Worm (Caenorhabditis elegans) whole organism, L4 larva: ENCODE results near the gene sdz-5.
A peak's percentile ranks its signal among the peaks of the same experiment; 100 is the strongest.

Experiments used
- D1046.2 ChIP-seq: fragments of 200-800 bp; sonication (Bioruptor generic); IDR thresholded peaks from 2 replicates; pipeline ENCODE4 v1.3.6; 2022; ENCODE audit warnings: missing genetic modification characterization, missing compliant biosample characterization
- F44E2.7 ChIP-seq: fragments of 200-800 bp; sonication (Bioruptor generic); IDR thresholded peaks from 2 replicates; pipeline ENCODE4 v2.1.2; 2022; ENCODE audit warnings: missing genetic modification characterization, missing compliant biosample characterization
- F49E8.2 ChIP-seq: sonication (generic microtip); optimal IDR thresholded peaks from 2 replicates; lab custom pipeline; 2016; ENCODE audit warnings: missing compliant biosample characterization, mild to moderate bottlenecking, missing genetic modification characterization, borderline replicate concordance
- T26A8.4 ChIP-seq: fragments of 200-800 bp; sonication (Bioruptor generic); IDR thresholded peaks from 2 replicates; pipeline ENCODE4 v1.3.6; 2022; ENCODE audit warnings: missing genetic modification characterization, missing compliant biosample characterization
- ama-1 ChIP-seq: fragments of 150-350 bp; optimal IDR thresholded peaks from 2 replicates; lab custom pipeline; 2014; ENCODE audit warnings: inconsistent platforms, mixed read lengths
- ceh-44 ChIP-seq: fragments of 200-800 bp; sonication (Bioruptor generic); IDR thresholded peaks from 2 replicates; pipeline ENCODE4 v1.3.6; 2022; ENCODE audit warnings: missing genetic modification reagents, missing genetic modification characterization, missing compliant biosample characterization
- ceh-62 ChIP-seq: sonication (generic microtip); optimal IDR thresholded peaks from 2 replicates; lab custom pipeline; 2017; ENCODE audit warnings: missing biosample characterization, missing genetic modification characterization
- ces-1 ChIP-seq: fragments of 150-350 bp; sonication (generic microtip); optimal IDR thresholded peaks from 4 replicates; lab custom pipeline; 2014; ENCODE audit warnings: missing biosample characterization, missing genetic modification reagents, missing genetic modification characterization
- cey-2 ChIP-seq: sonication (generic microtip); optimal IDR thresholded peaks from 3 replicates; lab custom pipeline; 2017; ENCODE audit warnings: missing genetic modification characterization, mild to moderate bottlenecking, missing compliant biosample characterization, antibody characterized with exemption, borderline replicate concordance; ENCODE audit not compliant: insufficient read depth
- ctbp-1 ChIP-seq: fragments of 200-800 bp; sonication (Bioruptor generic); IDR thresholded peaks from 2 replicates; pipeline ENCODE4 v1.3.6; 2022; ENCODE audit warnings: missing genetic modification reagents, missing genetic modification characterization, missing compliant biosample characterization
- dmd-6 ChIP-seq: fragments of 200-800 bp; sonication (Bioruptor generic); IDR thresholded peaks from 2 replicates; pipeline ENCODE4 v1.3.6; 2022; ENCODE audit warnings: missing genetic modification reagents, missing genetic modification characterization, missing compliant biosample characterization
- dmd-9 ChIP-seq: fragments of 200-800 bp; sonication (Bioruptor generic); IDR thresholded peaks from 2 replicates; pipeline ENCODE4 v1.3.6; 2022; ENCODE audit warnings: missing genetic modification reagents, missing genetic modification characterization, missing compliant biosample characterization
- dpl-1 ChIP-seq: fragments of 150-350 bp; optimal IDR thresholded peaks from 2 replicates; lab custom pipeline; 2014; ENCODE audit warnings: missing biosample characterization, missing genetic modification reagents, missing genetic modification characterization
- dve-1 ChIP-seq: sonication (generic microtip); optimal IDR thresholded peaks from 2 replicates; lab custom pipeline; 2017; ENCODE audit warnings: antibody characterized with exemption, mild to moderate bottlenecking, missing genetic modification characterization, missing compliant biosample characterization; ENCODE audit not compliant: insufficient read depth
- egl-43 ChIP-seq: fragments of 200-800 bp; sonication (Bioruptor generic); IDR thresholded peaks from 2 replicates; pipeline ENCODE4 v1.3.6; 2022; ENCODE audit warnings: missing genetic modification reagents, missing genetic modification characterization, missing compliant biosample characterization
- hif-1 ChIP-seq, 2 experiments: sonication (generic microtip); optimal IDR thresholded peaks; 2 replicates each; lab custom pipeline; 2016 to 2017; ENCODE audit warnings: missing compliant biosample characterization in 2 of 2, missing genetic modification characterization in 2 of 2, missing genetic modification reagents in 2 of 2, missing genotype in 2 of 2, mild to moderate bottlenecking in 1 of 2
- hlh-11 ChIP-seq: fragments of 200-800 bp; sonication (Bioruptor generic); optimal IDR thresholded peaks from 2 replicates; lab custom pipeline; 2018; ENCODE audit warnings: mild to moderate bottlenecking, missing genetic modification characterization, missing compliant biosample characterization
- hlh-30 ChIP-seq: sonication (generic microtip); optimal IDR thresholded peaks from 2 replicates; lab custom pipeline; 2017; ENCODE audit warnings: antibody characterized with exemption, mild to moderate bottlenecking, missing genetic modification characterization, missing compliant biosample characterization; ENCODE audit not compliant: insufficient read depth
- hmg-1.1 ChIP-seq: fragments of 200-800 bp; sonication (Bioruptor generic); IDR thresholded peaks from 2 replicates; pipeline ENCODE4 v1.3.6; 2022; ENCODE audit warnings: missing genetic modification reagents, missing genetic modification characterization, missing compliant biosample characterization
- jun-1 ChIP-seq: fragments of 150-350 bp; optimal IDR thresholded peaks from 2 replicates; lab custom pipeline; 2014; ENCODE audit warnings: missing biosample characterization, missing genetic modification reagents, missing genetic modification characterization
- lim-7 ChIP-seq: fragments of 200-800 bp; sonication (Bioruptor generic); IDR thresholded peaks from 2 replicates; pipeline ENCODE4 v1.3.6; 2022; ENCODE audit warnings: missing genetic modification characterization, missing compliant biosample characterization
- lin-13 ChIP-seq: fragments of 150-350 bp; optimal IDR thresholded peaks from 2 replicates; lab custom pipeline; 2014; ENCODE audit warnings: missing biosample characterization, missing genetic modification reagents, missing genetic modification characterization
- lin-15B ChIP-seq: fragments of 150-350 bp; sonication (generic microtip); optimal IDR thresholded peaks from 3 replicates; lab custom pipeline; 2014; ENCODE audit warnings: missing biosample characterization, missing genetic modification characterization
- lin-39 ChIP-seq: fragments of 150-350 bp; optimal IDR thresholded peaks from 2 replicates; lab custom pipeline; 2014; ENCODE audit warnings: missing biosample characterization, missing genetic modification reagents, missing genetic modification characterization
- lir-3 ChIP-seq: sonication (generic microtip); optimal IDR thresholded peaks from 2 replicates; lab custom pipeline; 2016; ENCODE audit warnings: mild to moderate bottlenecking, missing genetic modification characterization, missing compliant biosample characterization
- lsy-2 ChIP-seq, 2 experiments: fragments of 150-350 bp in 1 of 2; sonication (generic microtip) in 1 of 2; optimal IDR thresholded peaks; 2 replicates each; lab custom pipeline; 2014 to 2017; ENCODE audit warnings: missing biosample characterization in 2 of 2, missing genetic modification characterization in 2 of 2
- madf-5 ChIP-seq, 2 experiments: fragments of 200-800 bp; sonication (Bioruptor generic); IDR thresholded peaks; 2 replicates each; pipeline ENCODE4 v1.3.6; 2022; ENCODE audit warnings: missing compliant biosample characterization in 2 of 2, missing genetic modification characterization in 2 of 2
- madf-9 ChIP-seq: fragments of 200-800 bp; sonication (Bioruptor generic); conservative IDR thresholded peaks from 2 replicates; pipeline ENCODE4 v1.3.6; 2022; ENCODE audit warnings: missing genetic modification reagents, missing genetic modification characterization, missing compliant biosample characterization
- mdl-1 ChIP-seq, 2 experiments: fragments of 150-350 bp in 1 of 2; sonication (generic microtip) in 1 of 2; optimal IDR thresholded peaks; 2 replicates each; lab custom pipeline; 2014 to 2017; ENCODE audit warnings: missing biosample characterization in 2 of 2, missing genetic modification characterization in 2 of 2
- mdt-29 ChIP-seq: fragments of 200-800 bp; sonication (Bioruptor generic); IDR thresholded peaks from 2 replicates; pipeline ENCODE4 v1.3.6; 2022; ENCODE audit warnings: missing genetic modification reagents, missing genetic modification characterization, missing compliant biosample characterization
- mep-1 ChIP-seq: fragments of 150-350 bp; sonication (generic microtip); optimal IDR thresholded peaks from 3 replicates; lab custom pipeline; 2014; ENCODE audit warnings: missing biosample characterization, missing genetic modification characterization
- mes-2 ChIP-seq: sonication (generic microtip); optimal IDR thresholded peaks from 2 replicates; lab custom pipeline; 2016; ENCODE audit warnings: missing genotype, mild to moderate bottlenecking, missing genetic modification characterization, missing compliant biosample characterization; ENCODE audit not compliant: poor library complexity, severe bottlenecking
- mxl-3 ChIP-seq: fragments of 200-800 bp; sonication (Bioruptor generic); optimal IDR thresholded peaks from 2 replicates; lab custom pipeline; 2018; ENCODE audit warnings: mild to moderate bottlenecking, missing genetic modification characterization, missing compliant biosample characterization
- nhr-28 ChIP-seq: fragments of 150-350 bp; optimal IDR thresholded peaks from 2 replicates; lab custom pipeline; 2014; ENCODE audit warnings: missing biosample characterization, missing genetic modification characterization
- nhr-48 ChIP-seq: sonication (generic microtip); optimal IDR thresholded peaks from 2 replicates; lab custom pipeline; 2016; ENCODE audit warnings: mild to moderate bottlenecking, missing genetic modification characterization, missing compliant biosample characterization
- php-3 ChIP-seq: fragments of 200-800 bp; sonication (Bioruptor generic); IDR thresholded peaks from 2 replicates; pipeline ENCODE4 v1.3.6; 2022; ENCODE audit warnings: missing genetic modification reagents, missing genetic modification characterization, missing compliant biosample characterization
- rbr-2 ChIP-seq: sonication (generic microtip); optimal IDR thresholded peaks from 2 replicates; lab custom pipeline; 2016; ENCODE audit warnings: missing genotype, missing genetic modification characterization, missing compliant biosample characterization
- saeg-2 ChIP-seq: fragments of 200-800 bp; sonication (Bioruptor generic); IDR thresholded peaks from 2 replicates; pipeline ENCODE4 v1.3.6; 2022; ENCODE audit warnings: missing genetic modification reagents, missing genetic modification characterization, missing compliant biosample characterization
- sdz-12 ChIP-seq: fragments of 200-800 bp; sonication (Bioruptor generic); optimal IDR thresholded peaks from 2 replicates; lab custom pipeline; 2018; ENCODE audit warnings: mild to moderate bottlenecking, missing genetic modification characterization, missing compliant biosample characterization
- set-16 ChIP-seq: fragments of 200-800 bp; sonication (Bioruptor generic); IDR thresholded peaks from 2 replicates; pipeline ENCODE4 v1.3.6; 2022; ENCODE audit warnings: missing genetic modification reagents, missing genetic modification characterization, missing compliant biosample characterization
- spr-1 ChIP-seq: sonication (generic microtip); optimal IDR thresholded peaks from 2 replicates; lab custom pipeline; 2016; ENCODE audit warnings: mild to moderate bottlenecking, missing genetic modification characterization, missing compliant biosample characterization
- spr-3 ChIP-seq: fragments of 200-800 bp; sonication (Bioruptor generic); optimal IDR thresholded peaks from 2 replicates; lab custom pipeline; 2018; ENCODE audit warnings: mild to moderate bottlenecking, missing genetic modification characterization, missing compliant biosample characterization
- tag-97 ChIP-seq: fragments of 200-800 bp; sonication (Bioruptor generic); IDR thresholded peaks from 2 replicates; pipeline ENCODE4 v1.3.6; 2022; ENCODE audit warnings: missing genetic modification characterization, missing compliant biosample characterization
- zfp-3 ChIP-seq: fragments of 200-800 bp; sonication (Bioruptor generic); conservative IDR thresholded peaks from 2 replicates; pipeline ENCODE4 v1.3.6; 2022; ENCODE audit warnings: missing genetic modification reagents, missing genetic modification characterization, missing compliant biosample characterization

Gene sdz-5

ce11 chrII:3054622-3055021 is 46.1 kb downstream of the sdz-5 start (continued):
- TF ChIP-seq lsy-2 (tag; optimal IDR thresholded peaks at IDR 0.05; lab: Kevin White, UChicago) (no peak), php-3 (GFP tag; lab: Robert Waterston, UW) (no peak), cey-2 (tag; lab: Kevin White, UChicago) (no peak), ceh-44 (no peak), lin-39 (tag; lab: Kevin White, UChicago) (no peak), ctbp-1 (GFP tag; lab: Robert Waterston, UW) (no peak), tag-97 (GFP tag; lab: Robert Waterston, UW) (no peak), D1046.2 (no peak), mdl-1 (tag; optimal IDR thresholded peaks at IDR 0.05; lab: Kevin White, UChicago) (no peak), ceh-62 (tag; lab: Kevin White, UChicago) (no peak), dpl-1 (no peak), dmd-9 (GFP tag; lab: Robert Waterston, UW) (no peak), egl-43 (GFP tag; lab: Robert Waterston, UW) (no peak), nhr-48 (tag; lab: Kevin White, UChicago) (no peak), F44E2.7 (GFP tag; lab: Robert Waterston, UW) (no peak), spr-3 (GFP tag; lab: Kevin White, UChicago) (no peak), lin-15B (tag; lab: Kevin White, UChicago) (no peak), lim-7 (GFP tag; lab: Robert Waterston, UW) (no peak), T26A8.4 (GFP tag; lab: Robert Waterston, UW) (no peak), jun-1 (tag; lab: Kevin White, UChicago) (no peak), mdt-29 (GFP tag; lab: Robert Waterston, UW) (no peak), ama-1 (lab: Kevin White, UChicago) (no peak), lin-13 (GFP tag; lab: Kevin White, UChicago) (no peak), spr-1 (no peak), mep-1 (tag; lab: Kevin White, UChicago) (no peak), saeg-2 (GFP tag; lab: Robert Waterston, UW) (no peak), ces-1 (no peak), F49E8.2 (tag; lab: Kevin White, UChicago) (no peak), madf-5 (GFP tag; IDR thresholded peaks at IDR 0.05; lab: Robert Waterston, UW) (no peak), dve-1 (tag; lab: Kevin White, UChicago) (no peak), madf-9 (GFP tag; lab: Robert Waterston, UW) (no peak)
- TF ChIP-seq, all 104 proteins: peak for 10

ce11 chrII:3055531-3055930 is 47.0 kb downstream of the sdz-5 start:
- TF ChIP-seq set-16 (GFP tag; lab: Robert Waterston, UW) (peak; percentile 94), sdz-12 (GFP tag; lab: Kevin White, UChicago) (no peak), ceh-62 (tag; lab: Kevin White, UChicago) (no peak), lin-13 (GFP tag; lab: Kevin White, UChicago) (peak; percentile 46), lir-3 (tag; lab: Kevin White, UChicago) (no peak), dmd-6 (GFP tag; lab: Robert Waterston, UW) (peak; percentile 12; the same call in 1 of the 2 replicates), mxl-3 (GFP tag; lab: Kevin White, UChicago) (peak; percentile 33), madf-9 (GFP tag; lab: Robert Waterston, UW) (0 out of 2 replicates have a peak, but pooled peaks have one; percentile 19), nhr-28 (tag; lab: Kevin White, UChicago) (peak; percentile 5), egl-43 (GFP tag; lab: Robert Waterston, UW) (peak; percentile 50; the same call in 1 of the 2 replicates), zfp-3 (GFP tag; lab: Robert Waterston, UW) (no peak), rbr-2 (tag; lab: Kevin White, UChicago) (peak; percentile 49), hmg-1.1 (GFP tag; lab: Robert Waterston, UW) (peak; percentile 75), hlh-30 (tag; lab: Kevin White, UChicago) (peak; percentile 74), mes-2 (tag; lab: Kevin White, UChicago) (peak; percentile 16), mdl-1 (tag; optimal IDR thresholded peaks at IDR 0.05; lab: Kevin White, UChicago) (peak in 1 of 2 experiments; percentile 51), hlh-11 (peak; percentile 31), lsy-2 (tag; optimal IDR thresholded peaks at IDR 0.05; lab: Kevin White, UChicago) (no peak), hif-1 (tag; optimal IDR thresholded peaks at IDR 0.05; lab: Kevin White, UChicago) (peak in 1 of 2 experiments; percentile 5), spr-1 (peak; percentile 14)
